Worm (Caenorhabditis elegans): ENCODE measurements around the gene R10E9.2.

Gene R10E9.2

DNA sequence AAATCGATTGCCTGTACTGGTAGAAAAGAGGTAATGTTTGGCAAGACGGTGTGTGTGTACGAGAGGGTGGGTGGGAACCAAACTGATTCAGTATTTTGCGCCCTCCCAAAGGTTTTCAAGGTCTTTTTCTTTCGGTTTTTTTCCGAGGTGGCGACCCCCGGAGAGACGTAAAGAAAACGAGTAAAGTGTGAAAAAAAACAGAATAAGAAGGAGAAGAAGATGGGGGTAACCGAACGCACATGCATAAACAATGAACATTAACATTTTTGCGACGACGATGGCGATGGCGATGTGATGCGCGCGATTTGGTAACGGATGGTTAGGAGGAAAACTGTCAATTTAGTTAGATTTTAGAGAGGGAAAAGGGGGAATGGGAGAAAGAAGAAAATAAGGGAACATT lies 14.3 kb upstream of the R10E9.2 start:
- no peak for TF ChIP-seq unc-62 (GFP tag; optimal IDR thresholded peaks at IDR 0.05)

DNA sequence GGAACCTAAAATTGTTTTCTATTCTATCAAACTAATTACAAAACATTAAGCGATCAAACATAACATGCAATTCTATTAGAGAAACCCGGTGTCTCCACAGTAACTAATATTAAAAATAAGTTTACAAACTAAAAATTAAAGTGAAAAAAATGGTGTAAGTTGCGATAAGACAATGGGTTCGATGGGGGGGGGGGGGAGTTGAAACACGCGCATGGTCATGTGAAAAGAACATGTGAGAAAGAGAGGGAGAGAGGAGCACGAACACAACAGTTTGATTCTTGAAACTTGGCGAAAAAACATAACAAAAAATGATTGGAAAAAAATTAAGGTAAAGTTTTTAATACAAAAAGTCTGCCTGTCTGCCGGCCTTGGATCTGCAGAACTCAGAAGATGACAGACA lies 12.9 kb upstream of the R10E9.2 start:
- no peak for TF ChIP-seq unc-62 (GFP tag; optimal IDR thresholded peaks at IDR 0.05)

DNA sequence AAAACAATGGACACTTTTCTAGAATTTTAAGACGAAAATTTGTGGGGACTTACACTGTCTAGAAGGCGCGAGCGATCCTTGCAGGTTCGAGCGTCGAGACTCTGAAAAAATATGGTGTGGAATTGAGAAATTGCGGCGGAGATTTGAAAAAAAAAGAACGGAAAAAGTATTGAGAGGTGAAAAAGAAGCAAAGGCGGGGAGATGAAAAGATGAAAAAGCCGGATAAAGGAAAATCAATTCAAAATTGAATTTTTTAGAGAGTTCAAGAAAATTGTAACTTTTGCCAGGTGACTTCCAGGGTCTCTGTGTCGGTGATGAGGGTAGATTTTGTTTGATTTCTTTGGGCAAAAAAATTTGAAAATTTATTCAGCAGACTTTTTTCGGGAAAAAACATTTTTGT lies 12.2 kb upstream of the R10E9.2 start, which contains the start of gene msi-1:
msi-1 (minus strand) TSS at position 101 of the 400 bp plus-strand sequence.
- no peak for TF ChIP-seq unc-62 (GFP tag; optimal IDR thresholded peaks at IDR 0.05)

DNA sequence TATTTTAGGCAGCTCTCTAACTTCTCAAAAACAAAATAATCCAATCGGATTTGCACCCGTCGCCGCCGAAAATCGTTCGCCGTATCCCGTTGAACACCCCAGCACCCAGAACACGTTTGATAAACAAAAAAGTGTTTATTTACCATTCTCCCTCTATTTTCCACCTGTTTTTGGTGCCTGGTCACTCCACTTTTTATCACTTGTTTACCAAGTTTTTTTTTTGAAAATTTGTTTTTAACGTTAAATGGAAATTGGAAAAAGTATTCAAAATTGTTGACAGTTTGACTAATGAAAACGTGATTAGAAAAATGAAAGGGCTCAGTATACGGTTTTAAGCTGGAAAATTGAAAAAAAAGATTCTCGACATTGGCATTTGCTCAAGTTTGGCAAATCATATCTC lies 10.9 kb upstream of the R10E9.2 start:
- TF ChIP-seq unc-62 (GFP tag; optimal IDR thresholded peaks at IDR 0.05) = no peak

DNA sequence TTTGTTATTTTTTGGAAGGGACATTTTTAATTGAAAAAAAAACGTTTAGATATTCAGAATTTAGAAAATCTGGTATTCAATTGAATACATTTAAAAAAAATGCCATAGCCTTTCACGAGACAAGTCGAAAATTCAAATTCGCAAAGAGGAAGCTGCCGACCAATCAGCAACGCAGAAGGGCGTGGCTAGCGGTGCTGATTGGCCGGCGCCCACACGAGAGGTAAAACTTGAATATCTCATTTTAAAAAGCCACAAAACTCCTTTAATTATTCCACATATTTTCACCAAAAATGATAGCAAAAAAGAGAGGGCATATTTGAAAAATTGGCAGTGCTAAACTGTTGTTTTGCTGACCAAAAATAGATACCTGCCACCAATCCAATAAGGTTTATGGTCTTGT lies 10.4 kb upstream of the R10E9.2 start:
- no peak for TF ChIP-seq unc-62 (GFP tag; optimal IDR thresholded peaks at IDR 0.05)

DNA sequence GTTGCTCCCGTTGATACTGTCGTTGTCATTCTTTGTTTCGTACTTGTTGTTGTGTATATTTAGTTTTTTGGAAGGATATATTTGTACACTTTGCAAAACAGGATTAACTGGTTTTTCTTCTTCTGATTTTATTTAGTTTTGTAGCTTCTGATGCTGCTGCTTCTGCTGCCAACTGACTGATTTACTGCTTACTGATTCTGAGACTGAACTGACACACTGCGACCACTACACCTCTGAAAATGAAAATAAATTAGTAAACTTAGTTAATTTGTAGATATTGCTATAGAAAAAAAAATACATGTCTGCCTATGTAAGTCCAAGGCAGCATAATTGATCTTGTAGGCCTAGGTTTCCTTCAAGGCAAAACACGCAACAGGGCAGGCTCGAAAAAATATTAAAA lies 8.6 kb upstream of the R10E9.2 start, which contains the start of gene R10E9.4:
R10E9.4 (minus strand) TSS at position 101 of the 400 bp plus-strand sequence.
- no peak for TF ChIP-seq unc-62 (GFP tag; optimal IDR thresholded peaks at IDR 0.05)

DNA sequence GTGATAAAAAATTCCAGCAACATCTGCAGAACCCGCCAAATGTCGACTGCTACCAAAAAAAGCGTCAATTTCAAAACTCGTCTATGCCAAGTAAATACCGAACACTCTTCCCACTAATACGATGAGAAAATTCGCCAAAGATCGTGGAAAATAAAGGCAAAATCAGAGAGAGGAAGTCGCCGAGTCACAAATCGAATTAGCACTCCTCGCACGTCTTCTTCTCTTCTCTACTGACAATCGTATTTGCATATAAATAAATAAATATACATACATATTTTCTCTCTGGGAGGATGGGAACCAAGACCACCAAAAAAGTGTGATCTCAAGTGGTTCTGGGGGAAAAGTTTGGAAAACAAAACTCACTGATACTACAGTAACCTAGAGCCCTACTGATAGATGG lies 6.3 kb upstream of the R10E9.2 start:
- no peak for TF ChIP-seq unc-62 (GFP tag; optimal IDR thresholded peaks at IDR 0.05)

DNA sequence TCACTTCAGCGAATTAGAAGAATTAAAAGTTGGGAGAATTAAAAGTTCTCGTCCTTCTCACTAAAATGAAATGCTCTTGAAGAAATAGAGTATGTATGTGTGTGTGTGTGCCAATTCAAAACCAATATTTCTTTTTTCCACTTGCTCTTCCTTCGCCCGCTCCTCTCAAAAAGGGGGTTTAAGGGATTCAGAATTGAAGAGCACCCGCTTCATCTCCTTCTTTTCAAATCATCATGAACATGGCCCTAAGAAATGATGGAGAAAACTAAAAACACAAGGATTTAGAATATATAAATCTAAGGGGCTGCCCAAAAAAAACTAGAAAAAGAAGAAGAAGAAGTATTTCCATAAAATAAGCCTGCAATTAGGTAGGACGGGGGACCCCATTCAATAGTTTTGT lies 5.0 kb upstream of the R10E9.2 start:
- no peak for TF ChIP-seq unc-62 (GFP tag; optimal IDR thresholded peaks at IDR 0.05)

DNA sequence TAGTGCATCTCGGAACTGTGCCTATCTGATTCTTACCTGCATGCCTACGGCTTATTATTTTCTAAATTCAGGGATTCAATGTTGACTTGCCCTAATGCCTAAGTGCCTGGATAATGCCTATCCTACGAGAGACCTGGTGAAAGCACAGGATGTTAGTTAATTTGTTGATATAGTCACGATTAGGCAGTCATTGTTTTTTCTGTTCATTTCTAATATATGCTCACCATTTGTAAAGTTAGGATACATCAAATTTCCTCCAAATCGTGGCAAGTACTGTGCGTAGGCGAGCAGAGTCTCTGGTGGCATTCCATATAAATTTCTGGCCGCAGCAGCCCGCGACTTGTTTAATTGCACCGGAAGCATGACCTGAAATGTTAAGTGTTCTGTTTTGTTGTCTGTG lies 2.0 kb upstream of the R10E9.2 start:
- no peak for TF ChIP-seq unc-62 (GFP tag; optimal IDR thresholded peaks at IDR 0.05)

DNA sequence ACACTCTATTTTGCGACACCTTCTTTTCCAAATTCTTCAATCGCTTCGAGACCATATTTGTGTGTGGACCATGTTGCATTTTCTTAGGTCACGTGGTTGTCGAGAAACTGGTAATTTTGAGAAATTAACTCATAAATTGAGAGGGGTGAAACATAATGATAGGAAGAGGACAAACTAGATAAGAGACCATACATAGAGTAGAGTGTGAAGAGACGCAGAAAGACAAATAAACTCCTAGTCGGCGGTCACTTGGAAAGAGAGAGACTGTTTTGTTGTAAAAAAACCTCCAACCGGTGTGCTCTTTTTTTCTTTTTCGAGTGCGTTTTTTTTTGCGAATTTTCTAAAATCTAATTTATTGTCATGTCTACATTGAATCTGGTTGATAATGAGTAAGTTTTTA lies 4.2 kb downstream of the R10E9.2 start, which contains the start of gene R10E9.3:
R10E9.3 (plus strand) TSS at position 235 of the 400 bp plus-strand sequence.
- TF ChIP-seq unc-62 (GFP tag; optimal IDR thresholded peaks at IDR 0.05) = no peak

DNA sequence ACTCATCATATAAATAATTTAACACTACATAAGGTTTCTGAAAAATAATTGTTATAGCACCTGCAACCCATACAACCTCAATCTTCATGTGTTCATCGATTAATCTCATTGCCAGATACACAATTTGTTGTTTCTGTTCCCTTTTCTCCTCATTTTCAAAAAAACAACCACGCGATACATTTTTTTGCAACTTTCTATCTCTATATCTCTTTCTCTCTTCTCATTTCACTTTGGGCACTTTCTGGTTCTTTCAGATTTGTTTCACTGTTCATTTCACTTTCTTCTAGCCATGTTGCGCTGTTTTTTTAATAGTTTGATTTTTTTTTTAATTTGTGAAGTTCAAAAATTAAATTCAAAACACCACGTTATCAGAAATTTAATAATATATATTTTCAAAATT lies 4.9 kb downstream of the R10E9.2 start:
- no peak for TF ChIP-seq unc-62 (GFP tag; optimal IDR thresholded peaks at IDR 0.05)

DNA sequence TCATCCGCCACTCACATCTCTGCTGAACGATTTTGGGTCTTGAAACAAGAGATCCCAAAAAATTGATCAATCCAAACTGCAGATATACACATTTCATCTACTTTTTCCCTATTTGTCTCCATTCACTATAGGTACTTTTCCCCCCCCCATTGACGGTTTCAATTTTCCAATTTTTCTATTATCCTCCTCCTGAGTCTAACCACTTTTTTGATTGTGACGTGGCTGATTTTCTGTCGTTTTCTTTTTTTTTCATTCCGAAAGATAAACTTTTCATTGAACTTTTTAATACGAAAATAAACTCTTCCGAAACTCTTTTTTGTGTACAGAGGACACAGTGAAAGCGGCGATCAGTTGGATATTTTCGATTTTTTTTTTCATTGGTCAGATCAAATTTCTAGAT lies 6.3 kb downstream of the R10E9.2 start:
- no peak for TF ChIP-seq unc-62 (GFP tag; optimal IDR thresholded peaks at IDR 0.05)

DNA sequence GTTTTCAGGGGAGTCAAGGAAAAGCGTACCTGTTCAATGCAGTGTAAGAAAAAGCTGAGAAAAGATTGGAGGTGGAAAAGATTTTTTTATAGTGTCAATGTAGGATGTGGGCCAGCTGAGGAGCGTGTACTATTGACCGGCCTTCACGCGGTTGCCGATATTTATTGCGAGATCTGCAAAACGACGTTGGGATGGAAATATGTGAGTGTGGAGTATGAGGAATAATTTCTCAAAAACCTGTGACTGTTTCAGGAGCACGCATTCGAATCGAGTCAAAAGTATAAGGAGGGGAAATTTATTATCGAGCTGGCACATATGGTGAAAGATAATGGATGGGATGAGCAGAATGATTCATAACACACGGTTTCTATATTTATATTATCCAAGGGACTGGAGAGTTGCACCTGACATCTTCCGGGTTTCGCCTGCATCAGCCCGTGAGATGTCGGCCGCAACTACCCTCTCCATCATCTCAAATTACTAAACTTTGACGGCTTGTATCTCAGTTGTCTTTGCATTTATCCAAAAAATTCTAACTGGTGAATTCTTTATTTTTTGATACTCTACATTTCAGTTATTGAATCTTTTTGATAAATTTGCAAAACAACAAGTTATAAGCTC lies 6.9 kb downstream of the R10E9.2 start:
- no peak for TF ChIP-seq unc-62 (GFP tag; optimal IDR thresholded peaks at IDR 0.05)

DNA sequence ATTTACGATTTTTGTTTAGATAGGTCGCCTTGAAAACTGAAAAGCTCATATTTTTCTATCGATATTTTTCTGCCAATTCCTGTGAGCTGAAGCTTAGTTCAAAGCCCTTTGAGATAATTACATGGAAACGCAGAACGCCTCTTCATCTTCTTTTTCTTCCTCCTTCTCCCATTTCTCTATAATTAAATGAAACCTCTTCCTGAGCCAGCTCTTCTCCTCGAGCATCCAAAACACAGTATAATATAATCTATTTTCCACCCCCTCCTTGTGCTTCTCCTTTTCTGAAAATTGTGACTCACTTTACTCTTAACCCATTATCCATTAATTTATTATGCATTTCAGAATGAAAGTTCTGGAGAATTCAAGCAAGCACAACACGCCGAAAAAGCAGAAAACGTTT lies 7.8 kb downstream of the R10E9.2 start, which contains the start of gene F37A8.5:
F37A8.5 (plus strand) TSS at position 332 of the 400 bp plus-strand sequence.
- no peak for TF ChIP-seq unc-62 (GFP tag; optimal IDR thresholded peaks at IDR 0.05)

DNA sequence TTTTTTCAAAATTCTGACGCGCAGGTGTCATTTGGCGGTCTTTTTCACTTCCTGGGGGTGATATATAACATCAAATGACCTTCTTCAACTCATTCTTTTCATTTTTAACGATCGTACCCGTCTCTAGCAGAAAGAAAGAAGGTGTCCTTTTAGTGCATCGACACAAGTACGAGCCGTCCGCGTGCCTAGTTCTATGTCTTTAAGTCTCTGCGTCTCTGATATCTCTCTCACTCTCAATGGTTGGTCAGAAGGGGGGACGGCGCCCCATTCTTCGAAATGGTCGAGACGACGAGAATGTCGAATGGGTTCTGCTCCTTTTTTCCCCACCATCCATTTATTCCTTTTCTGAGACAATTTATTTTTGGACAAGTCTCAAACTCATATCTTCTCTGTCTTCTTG lies 8.5 kb downstream of the R10E9.2 start:
- no peak for TF ChIP-seq unc-62 (GFP tag; optimal IDR thresholded peaks at IDR 0.05)

DNA sequence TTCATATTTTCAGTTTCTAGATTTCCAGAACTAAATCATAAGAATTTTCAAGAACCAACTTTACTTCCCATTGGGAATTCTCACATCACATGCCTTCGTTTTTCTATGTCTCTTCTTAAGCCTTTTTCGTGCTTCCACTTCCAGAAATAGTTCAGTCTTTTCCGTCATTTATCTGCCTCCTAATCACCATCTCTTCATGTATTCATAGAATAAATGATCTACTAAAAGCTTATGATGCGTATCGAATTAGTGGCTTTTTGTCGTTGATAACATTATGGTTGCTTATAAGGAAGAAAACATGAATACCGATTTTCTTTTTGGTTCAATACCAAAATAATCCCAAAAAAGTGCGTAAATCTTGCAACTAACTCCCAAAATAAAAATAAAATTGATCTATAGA lies 9.3 kb downstream of the R10E9.2 start:
- TF ChIP-seq unc-62 (GFP tag; optimal IDR thresholded peaks at IDR 0.05) = no peak

DNA sequence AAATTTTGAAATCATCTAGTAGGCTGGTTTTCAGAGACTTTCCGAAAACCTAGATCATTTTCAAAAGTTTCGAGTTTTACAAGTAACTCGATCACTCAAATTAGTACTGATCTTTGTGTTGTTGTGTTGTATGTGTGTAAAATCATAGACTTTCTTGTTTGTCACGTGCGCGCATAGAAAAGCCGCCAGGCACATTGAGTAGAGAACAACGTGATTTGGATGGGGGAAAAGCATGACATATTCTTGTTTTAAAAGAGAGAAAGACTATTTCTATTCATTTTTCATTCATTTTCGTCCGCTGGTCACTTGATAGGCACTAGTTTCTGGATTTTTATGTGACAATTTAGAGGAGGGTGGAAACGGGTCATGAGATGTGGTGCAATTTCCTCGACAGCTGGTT lies 9.9 kb downstream of the R10E9.2 start:
- no peak for TF ChIP-seq unc-62 (GFP tag; optimal IDR thresholded peaks at IDR 0.05)

DNA sequence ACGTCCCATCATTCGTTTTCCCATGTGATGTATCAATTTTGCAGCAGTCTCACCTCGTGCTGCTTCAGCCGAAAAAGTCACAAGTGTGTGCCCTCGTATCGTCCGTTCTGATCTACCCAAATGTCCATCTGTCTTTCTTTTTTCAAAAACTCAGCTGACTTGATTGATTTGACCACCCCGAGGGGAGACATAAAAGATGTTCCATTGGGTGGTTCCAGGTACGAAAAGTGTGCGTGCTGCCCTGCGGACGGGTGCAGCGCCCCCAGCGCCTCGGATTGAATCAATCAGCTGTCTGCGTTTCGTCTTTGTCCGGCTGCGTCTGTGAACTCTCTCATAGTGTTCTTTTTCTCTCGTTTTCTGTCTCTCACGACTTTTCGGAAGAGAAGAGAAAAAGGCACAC lies 10.9 kb downstream of the R10E9.2 start:
- no peak for TF ChIP-seq unc-62 (GFP tag; optimal IDR thresholded peaks at IDR 0.05)
